Worm (Caenorhabditis elegans): Measurements from ENCODE around the gene C28H8.3.

- TF ChIP-seq sdz-12 (GFP tag; optimal IDR thresholded peaks at IDR 0.05) (no peak), nhr-102 (tag; optimal IDR thresholded peaks at IDR 0.05) (no peak), ceh-28 (tag; optimal IDR thresholded peaks at IDR 0.05) (no peak), nhr-11 (tag; optimal IDR thresholded peaks at IDR 0.05) (no peak), F37D6.2 (tag; optimal IDR thresholded peaks at IDR 0.05) (no peak), nhr-76 (tag; optimal IDR thresholded peaks at IDR 0.05) (no peak), unc-130 (GFP tag; optimal IDR thresholded peaks at IDR 0.05) (no peak), R02D3.7 (tag; optimal IDR thresholded peaks at IDR 0.05) (no peak), nhr-25 (tag; optimal IDR thresholded peaks at IDR 0.05; ENCODE audit: borderline replicate concordance, insufficient read depth) (no peak), ztf-7 (tag; optimal IDR thresholded peaks at IDR 0.05) (no peak)
Observed at ce11 chrIII:5892909-5893308, 15.6 kb upstream of the C28H8.3 start.

Data from whole organism, L4 larva.